Fruit fly (Drosophila melanogaster): Measurements from ENCODE around the gene CheA87a.
A peak's percentile ranks its signal among the peaks of the same experiment; 100 is the strongest.

Gene CheA87a

dm6 chr3R:13382656-13383142, 13.3 kb downstream of the CheA87a start (continued):
- TF ChIP-seq CG34376 (GFP tag; optimal IDR thresholded peaks at IDR 0.05) = peak; percentile 31
- no peak for TF ChIP-seq C15 (GFP tag; IDR thresholded peaks at IDR 0.05)
- TF ChIP-seq CG8924 (tag; optimal IDR thresholded peaks at IDR 0.05) = no peak
- TF ChIP-seq CG10979 (tag; optimal IDR thresholded peaks at IDR 0.05) = no peak
- no peak for TF ChIP-seq Rx (GFP tag; IDR thresholded peaks at IDR 0.05)
- no peak for TF ChIP-seq CG12391 (tag; optimal IDR thresholded peaks at IDR 0.05)
- no peak for TF ChIP-seq CG13775 (GFP tag; optimal IDR thresholded peaks at IDR 0.05)
- TF ChIP-seq Doc2 (GFP tag; IDR thresholded peaks at IDR 0.05) = no peak
- TF ChIP-seq tap (tag; optimal IDR thresholded peaks at IDR 0.05) = no peak
- TF ChIP-seq bbx (GFP tag; IDR thresholded peaks at IDR 0.05; ENCODE audit: partially characterized antibody) = peak; percentile 52; the same call in 1 of the 2 replicates
- no peak for TF ChIP-seq klu (GFP tag; IDR thresholded peaks at IDR 0.05)
- peak; percentile 16 for TF ChIP-seq MESR4 (GFP tag; optimal IDR thresholded peaks at IDR 0.05)
- peak; percentile 43 for TF ChIP-seq PHDP (tag; optimal IDR thresholded peaks at IDR 0.05)
- TF ChIP-seq CG3726 (GFP tag; IDR thresholded peaks at IDR 0.05) = no peak
- TF ChIP-seq Opbp (GFP tag; IDR thresholded peaks at IDR 0.05; ENCODE audit: partially characterized antibody) = no peak
- TF ChIP-seq Bgb (GFP tag; IDR thresholded peaks at IDR 0.05; ENCODE audit: partially characterized antibody) = no peak; the same call in 1 of the 2 replicates
- no peak for TF ChIP-seq CG13424 (tag; optimal IDR thresholded peaks at IDR 0.05)
- TF ChIP-seq twi (tag; optimal IDR thresholded peaks at IDR 0.05) = peak; percentile 1
- no peak for TF ChIP-seq CG8765 (GFP tag; IDR thresholded peaks at IDR 0.05)
- peak; percentile 61; the same call in 1 of the 2 replicates for TF ChIP-seq CG32532 (GFP tag; IDR thresholded peaks at IDR 0.05)
- TF ChIP-seq sens-2 (GFP tag; IDR thresholded peaks at IDR 0.05) = no peak
- TF ChIP-seq psq (GFP tag; optimal IDR thresholded peaks at IDR 0.05) = peak; percentile 98
- TF ChIP-seq Atf3 (GFP tag; optimal IDR thresholded peaks at IDR 0.05) = no peak
- TF ChIP-seq Dfd (GFP tag; optimal IDR thresholded peaks at IDR 0.05) = no peak
- TF ChIP-seq CG31388 (GFP tag; optimal IDR thresholded peaks at IDR 0.05) = no peak
- no peak for TF ChIP-seq Tbp (GFP tag; optimal IDR thresholded peaks at IDR 0.05)
- TF ChIP-seq CG8478 (optimal IDR thresholded peaks at IDR 0.05) = peak; percentile 40
- 0 out of 4 replicates have a peak, but pooled peaks have one; percentile 24 for TF ChIP-seq Dll (GFP tag; IDR thresholded peaks at IDR 0.05; ENCODE audit: partially characterized antibody)
- TF ChIP-seq cg (GFP tag; optimal IDR thresholded peaks at IDR 0.05) = peak; percentile 95
- TF ChIP-seq CG3838 (GFP tag; optimal IDR thresholded peaks at IDR 0.05) = no peak
- no peak for TF ChIP-seq pan (optimal IDR thresholded peaks at IDR 0.05)
- TF ChIP-seq pan (GFP tag; optimal IDR thresholded peaks at IDR 0.05 in 1 of 2, IDR thresholded peaks at IDR 0.05 in 1 of 2) = peak in 1 of 2 experiments; percentile 7
- no peak for TF ChIP-seq Mrtf (GFP tag; IDR thresholded peaks at IDR 0.05)
- TF ChIP-seq CG3847 (GFP tag; IDR thresholded peaks at IDR 0.05) = no peak
- no peak for TF ChIP-seq tx (GFP tag; optimal IDR thresholded peaks at IDR 0.05)
- TF ChIP-seq lilli (GFP tag; optimal IDR thresholded peaks at IDR 0.05) = peak; percentile 27
- no peak for TF ChIP-seq zfh1 (GFP tag; IDR thresholded peaks at IDR 0.05)
- no peak for TF ChIP-seq unc-4 (GFP tag; IDR thresholded peaks at IDR 0.05; ENCODE audit: partially characterized antibody)
- peak; percentile 5 for TF ChIP-seq HHEX (GFP tag; optimal IDR thresholded peaks at IDR 0.05)
- no peak for TF ChIP-seq CG17568 (GFP tag; optimal IDR thresholded peaks at IDR 0.05)
- no peak for TF ChIP-seq croc (GFP tag; conservative IDR thresholded peaks at IDR 0.05)
- no peak for TF ChIP-seq CG30431 (GFP tag; optimal IDR thresholded peaks at IDR 0.05)
- peak; percentile 26 for TF ChIP-seq pzg (GFP tag; optimal IDR thresholded peaks at IDR 0.05)
- no peak for TF ChIP-seq CG10209 (GFP tag; optimal IDR thresholded peaks at IDR 0.05)
- TF ChIP-seq CG34422 (GFP tag; IDR thresholded peaks at IDR 0.05) = peak; percentile 48; the same call in 1 of the 3 replicates
- TF ChIP-seq CG4404 (GFP tag; IDR thresholded peaks at IDR 0.05) = no peak
- TF ChIP-seq esg (GFP tag; conservative IDR thresholded peaks at IDR 0.05) = no peak
- TF ChIP-seq Xrp1 (GFP tag; IDR thresholded peaks at IDR 0.05) = no peak
- TF ChIP-seq p53 (GFP tag; optimal IDR thresholded peaks at IDR 0.05) = no peak
- peak; percentile 5 for TF ChIP-seq Fer3 (tag; optimal IDR thresholded peaks at IDR 0.05)
- TF ChIP-seq tin (GFP tag; optimal IDR thresholded peaks at IDR 0.05) = no peak
- no peak for TF ChIP-seq Taf1 (GFP tag; IDR thresholded peaks at IDR 0.05)

Data from whole organism, embryonic.